Worm (Caenorhabditis elegans) whole organism, L1 larva: ENCODE measurements around the gene T23F2.5.

Source experiments
- C34B4.2 ChIP-seq: sonication (generic microtip); optimal IDR thresholded peaks from 2 replicates; lab custom pipeline; 2017; ENCODE audit warnings: mild to moderate bottlenecking, missing genetic modification characterization, missing compliant biosample characterization
- alr-1 ChIP-seq: fragments of 200-800 bp; sonication (Bioruptor generic); optimal IDR thresholded peaks from 2 replicates; lab custom pipeline; 2018; ENCODE audit warnings: borderline replicate concordance, mild to moderate bottlenecking, missing genetic modification characterization, missing compliant biosample characterization
- ceh-63 ChIP-seq: fragments of 200-800 bp; sonication (Bioruptor generic); optimal IDR thresholded peaks from 2 replicates; lab custom pipeline; 2018; ENCODE audit warnings: mild to moderate bottlenecking, missing genetic modification characterization, missing compliant biosample characterization
- ceh-8 ChIP-seq: fragments of 200-800 bp; sonication (Bioruptor generic); optimal IDR thresholded peaks from 2 replicates; lab custom pipeline; 2018; ENCODE audit warnings: mild to moderate bottlenecking, missing genetic modification characterization, moderate library complexity, missing compliant biosample characterization
- efl-3 ChIP-seq: fragments of 200-800 bp; sonication (Bioruptor generic); optimal IDR thresholded peaks from 2 replicates; lab custom pipeline; 2018; ENCODE audit warnings: mild to moderate bottlenecking, missing genetic modification characterization, missing compliant biosample characterization
- elt-3 ChIP-seq, 6 experiments: fragments of 150-350 bp in 1 of 6; sonication (generic microtip); optimal IDR thresholded peaks; 2 replicates each; lab custom pipeline; 2017 to 2018; ENCODE audit warnings: missing biosample characterization in 6 of 6, missing genetic modification characterization in 6 of 6, inconsistent platforms in 1 of 6
- fkh-10 ChIP-seq: sonication (generic microtip); optimal IDR thresholded peaks from 2 replicates; lab custom pipeline; 2017; ENCODE audit warnings: missing biosample characterization, missing genetic modification reagents, missing genetic modification characterization
- fkh-8 ChIP-seq: sonication (generic microtip); optimal IDR thresholded peaks from 2 replicates; lab custom pipeline; 2016; ENCODE audit warnings: mild to moderate bottlenecking, missing genetic modification characterization, missing compliant biosample characterization
- grh-1 ChIP-seq: fragments of 200-800 bp; sonication (Bioruptor generic); IDR thresholded peaks from 2 replicates; pipeline ENCODE4 v1.3.6; 2022; ENCODE audit warnings: missing genetic modification reagents, missing genetic modification characterization, missing compliant biosample characterization
- irx-1 ChIP-seq: sonication (generic microtip); optimal IDR thresholded peaks from 2 replicates; lab custom pipeline; 2016; ENCODE audit warnings: missing genetic modification characterization, missing compliant biosample characterization
- isw-1 ChIP-seq: fragments of 200-800 bp; sonication (Bioruptor generic); IDR thresholded peaks from 2 replicates; pipeline ENCODE4 v1.3.6; 2022; ENCODE audit warnings: missing genetic modification characterization, missing compliant biosample characterization
- jun-1 ChIP-seq: fragments of 150-350 bp; optimal IDR thresholded peaks from 2 replicates; lab custom pipeline; 2014; ENCODE audit warnings: missing biosample characterization, missing genetic modification reagents, missing genetic modification characterization
- lin-14 ChIP-seq: fragments of 200-800 bp; sonication (Bioruptor generic); optimal IDR thresholded peaks from 2 replicates; lab custom pipeline; 2018; ENCODE audit warnings: mild to moderate bottlenecking, missing genetic modification characterization, moderate library complexity, missing compliant biosample characterization
- lin-35 ChIP-seq, 2 experiments: fragments of 150-350 bp; optimal IDR thresholded peaks; 2 replicates each; lab custom pipeline; 2014; ENCODE audit warnings: missing biosample characterization in 2 of 2, missing genetic modification characterization in 2 of 2, missing genetic modification reagents in 2 of 2
- mab-9 ChIP-seq: fragments of 200-800 bp; sonication (Bioruptor generic); IDR thresholded peaks from 2 replicates; pipeline ENCODE4 v1.3.6; 2022; ENCODE audit warnings: missing genetic modification reagents, missing genetic modification characterization, missing compliant biosample characterization
- mdl-1 ChIP-seq, 2 experiments: fragments of 150-350 bp; optimal IDR thresholded peaks; 2 replicates each; lab custom pipeline; 2014 to 2017; ENCODE audit warnings: missing biosample characterization in 2 of 2, missing genetic modification characterization in 2 of 2, inconsistent platforms in 1 of 2
- mef-2 ChIP-seq: fragments of 150-350 bp; optimal IDR thresholded peaks from 2 replicates; lab custom pipeline; 2014; ENCODE audit warnings: missing biosample characterization, missing genetic modification characterization
- mep-1 ChIP-seq: fragments of 150-350 bp; optimal IDR thresholded peaks from 2 replicates; lab custom pipeline; 2014; ENCODE audit warnings: missing biosample characterization, missing genetic modification characterization
- nhr-12 ChIP-seq: sonication (generic microtip); optimal IDR thresholded peaks from 2 replicates; lab custom pipeline; 2017; ENCODE audit warnings: missing biosample characterization, missing genetic modification characterization
- nhr-28 ChIP-seq: fragments of 150-350 bp; optimal IDR thresholded peaks from 2 replicates; lab custom pipeline; 2014; ENCODE audit warnings: missing biosample characterization, missing genetic modification characterization
- nhr-47 ChIP-seq: sonication (generic microtip); optimal IDR thresholded peaks from 2 replicates; lab custom pipeline; 2016; ENCODE audit warnings: mild to moderate bottlenecking, missing genetic modification characterization, moderate library complexity, missing compliant biosample characterization
- nhr-71 ChIP-seq: sonication (generic microtip); optimal IDR thresholded peaks from 2 replicates; lab custom pipeline; 2016; ENCODE audit warnings: mild to moderate bottlenecking, missing genetic modification characterization, moderate library complexity, missing compliant biosample characterization
- nhr-76 ChIP-seq: sonication (generic microtip); optimal IDR thresholded peaks from 2 replicates; lab custom pipeline; 2017; ENCODE audit warnings: missing biosample characterization, missing genetic modification characterization
- nhr-77 ChIP-seq: fragments of 150-350 bp; optimal IDR thresholded peaks from 2 replicates; lab custom pipeline; 2014; ENCODE audit warnings: missing biosample characterization, missing genetic modification characterization
- nhr-90 ChIP-seq: sonication (generic microtip); optimal IDR thresholded peaks from 2 replicates; lab custom pipeline; 2016; ENCODE audit warnings: mild to moderate bottlenecking, missing genetic modification characterization, missing compliant biosample characterization; ENCODE audit not compliant: poor library complexity
- pag-3 ChIP-seq: sonication (generic microtip); optimal IDR thresholded peaks from 2 replicates; lab custom pipeline; 2017; ENCODE audit warnings: missing genetic modification characterization, mild to moderate bottlenecking, missing compliant biosample characterization, antibody characterized with exemption, borderline replicate concordance; ENCODE audit not compliant: insufficient read depth
- rnt-1 ChIP-seq: sonication (generic microtip); optimal IDR thresholded peaks from 2 replicates; lab custom pipeline; 2016; ENCODE audit warnings: mild to moderate bottlenecking, missing genetic modification characterization, moderate library complexity, missing compliant biosample characterization
- skn-1 ChIP-seq: fragments of 150-350 bp; optimal IDR thresholded peaks from 2 replicates; lab custom pipeline; 2014; ENCODE audit warnings: missing biosample characterization, missing genetic modification characterization
- snpc-4 ChIP-seq: fragments of 150-350 bp; optimal IDR thresholded peaks from 2 replicates; lab custom pipeline; 2014; ENCODE audit warnings: missing biosample characterization, missing genetic modification characterization
- sox-4 ChIP-seq: sonication (generic microtip); optimal IDR thresholded peaks from 2 replicates; lab custom pipeline; 2016; ENCODE audit warnings: missing genetic modification characterization, missing compliant biosample characterization
- swsn-7 ChIP-seq: sonication (generic microtip); optimal IDR thresholded peaks from 2 replicates; lab custom pipeline; 2016; ENCODE audit warnings: missing genetic modification characterization, missing compliant biosample characterization
- tbx-2 ChIP-seq: sonication (generic microtip); optimal IDR thresholded peaks from 2 replicates; lab custom pipeline; 2016; ENCODE audit warnings: missing genetic modification characterization, missing compliant biosample characterization
- unc-98 ChIP-seq: fragments of 200-800 bp; sonication (Bioruptor generic); IDR thresholded peaks from 2 replicates; pipeline ENCODE4 v1.3.6; 2022; ENCODE audit warnings: missing genetic modification characterization, missing compliant biosample characterization
- zag-1 ChIP-seq: fragments of 150-350 bp; optimal IDR thresholded peaks from 2 replicates; lab custom pipeline; 2014; ENCODE audit warnings: missing biosample characterization, missing genetic modification characterization

The T23F2.5 gene

DNA sequence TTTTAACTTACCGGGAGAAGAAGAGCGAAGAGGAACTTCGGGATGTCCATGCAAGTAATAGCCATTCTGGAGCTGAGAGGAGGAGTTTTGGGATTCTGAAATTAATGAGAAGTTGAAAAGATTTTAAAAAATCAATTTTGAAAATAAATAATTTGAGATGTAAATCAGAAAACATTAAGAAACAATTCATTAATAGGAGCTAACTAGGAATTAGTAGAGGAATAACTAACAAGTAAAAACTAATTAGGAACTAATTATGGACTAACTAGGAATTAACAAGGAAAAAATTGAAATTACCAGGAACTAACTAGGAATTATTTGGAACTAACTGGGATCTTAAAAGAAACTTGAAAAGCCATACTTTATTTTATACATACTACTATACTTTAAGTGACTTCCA lies 2.0 kb downstream of the T23F2.5 start, which contains the start of gene T23F2.4:
T23F2.4 (minus strand) TSS at position 101 of the 400 bp plus-strand sequence.
- no peak for TF ChIP-seq nhr-76 (tag; lab: Kevin White, UChicago)
- TF ChIP-seq fkh-8: no peak
- no peak for TF ChIP-seq grh-1
- TF ChIP-seq nhr-90 (tag; lab: Kevin White, UChicago): no peak

DNA sequence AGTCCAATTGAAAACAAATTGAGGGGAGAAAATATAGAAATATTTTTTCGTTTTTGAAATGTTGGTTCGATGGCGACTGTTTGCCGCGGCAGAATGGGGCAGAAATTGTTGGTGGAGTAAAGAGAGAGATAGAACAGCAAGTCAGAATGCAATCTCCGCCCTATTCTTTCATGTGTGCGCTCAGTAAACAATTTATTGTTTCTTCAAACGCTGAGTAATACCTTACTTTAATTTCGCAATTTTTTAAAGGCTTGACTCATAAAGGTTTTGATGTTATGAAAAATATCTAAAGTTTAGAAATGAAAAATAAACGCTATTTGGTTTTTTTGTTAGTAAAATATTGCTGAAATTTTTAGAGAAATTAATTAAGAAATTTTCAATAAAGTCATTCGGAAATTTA lies 2.6 kb downstream of the T23F2.5 start:
- TF ChIP-seq efl-3 (GFP tag; lab: Kevin White, UChicago): no peak
- peak; percentile 7 for TF ChIP-seq skn-1 (tag; lab: Kevin White, UChicago)
- TF ChIP-seq mep-1: peak; percentile 8

DNA sequence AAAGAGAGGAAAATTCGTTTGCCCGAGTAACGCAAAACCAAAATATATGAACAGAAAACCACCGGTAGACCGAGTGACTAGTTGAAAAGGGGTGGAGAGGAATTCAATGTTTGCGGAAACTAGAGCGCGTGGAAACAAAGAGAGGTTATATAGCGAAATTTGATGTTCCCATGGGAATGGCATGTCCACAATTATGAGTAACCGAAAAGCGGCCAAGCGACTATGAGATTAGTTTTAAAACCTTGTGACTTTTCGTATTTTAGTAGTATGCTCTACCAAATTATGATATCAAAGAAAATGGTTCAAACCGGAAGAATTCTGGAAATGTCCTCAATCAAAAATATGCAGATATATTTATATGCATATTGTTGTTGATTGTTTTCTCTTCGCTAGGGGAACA lies 4.3 kb downstream of the T23F2.5 start:
- TF ChIP-seq isw-1 (GFP tag; lab: Robert Waterston, UW): no peak
- TF ChIP-seq swsn-7 (tag; lab: Kevin White, UChicago): peak; percentile 9
- no peak for TF ChIP-seq irx-1
- TF ChIP-seq nhr-47 (tag; lab: Kevin White, UChicago): peak; percentile 7
- TF ChIP-seq fkh-8: peak; percentile 89
- peak; percentile 48 for TF ChIP-seq nhr-71 (tag; lab: Kevin White, UChicago)
- peak; percentile 2 for TF ChIP-seq tbx-2
- TF ChIP-seq nhr-77 (tag; lab: Kevin White, UChicago): peak; percentile 4
- peak; percentile 60 for TF ChIP-seq lin-14 (GFP tag; lab: Kevin White, UChicago)

DNA sequence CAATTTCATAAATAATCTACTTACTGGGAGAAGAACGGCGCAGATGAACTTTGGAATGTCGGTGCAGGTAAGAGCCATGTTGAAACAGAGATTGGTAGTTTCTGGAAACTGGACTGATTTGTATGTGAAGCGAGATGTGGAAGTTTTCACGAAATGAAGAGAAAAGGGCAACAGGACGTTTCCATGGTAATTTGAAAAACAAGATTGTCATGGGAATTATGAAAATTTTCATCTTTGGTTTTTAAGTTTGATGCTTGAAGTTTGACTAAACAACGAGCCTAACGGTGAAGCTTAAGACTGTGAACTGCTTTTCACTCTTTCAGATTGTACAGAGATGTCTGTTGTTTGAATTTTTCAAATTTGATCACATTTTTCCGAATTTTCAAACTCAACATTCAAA lies 4.7 kb downstream of the T23F2.5 start, which contains the start of gene T23F2.3:
T23F2.3 (minus strand) TSS at position 101 of the 400 bp plus-strand sequence.
- TF ChIP-seq C34B4.2: no peak
- TF ChIP-seq zag-1 (tag; lab: Kevin White, UChicago): no peak
- no peak for TF ChIP-seq jun-1 (tag; lab: Kevin White, UChicago)
- no peak for TF ChIP-seq mef-2 (tag; lab: Kevin White, UChicago)
- no peak for TF ChIP-seq mdl-1 (tag; optimal IDR thresholded peaks at IDR 0.05; lab: Kevin White, UChicago)
- TF ChIP-seq swsn-7 (tag; lab: Kevin White, UChicago): no peak
- TF ChIP-seq nhr-12 (tag; lab: Kevin White, UChicago): no peak
- no peak for TF ChIP-seq mab-9
- no peak for TF ChIP-seq nhr-47 (tag; lab: Kevin White, UChicago)
- TF ChIP-seq fkh-10 (GFP tag; lab: Kevin White, UChicago): no peak
- no peak for TF ChIP-seq mep-1
- TF ChIP-seq pag-3 (tag; lab: Kevin White, UChicago): no peak
- TF ChIP-seq ceh-63: no peak
- no peak for TF ChIP-seq lin-35 (GFP tag; optimal IDR thresholded peaks at IDR 0.05; lab: Kevin White, UChicago)
- no peak for TF ChIP-seq grh-1

DNA sequence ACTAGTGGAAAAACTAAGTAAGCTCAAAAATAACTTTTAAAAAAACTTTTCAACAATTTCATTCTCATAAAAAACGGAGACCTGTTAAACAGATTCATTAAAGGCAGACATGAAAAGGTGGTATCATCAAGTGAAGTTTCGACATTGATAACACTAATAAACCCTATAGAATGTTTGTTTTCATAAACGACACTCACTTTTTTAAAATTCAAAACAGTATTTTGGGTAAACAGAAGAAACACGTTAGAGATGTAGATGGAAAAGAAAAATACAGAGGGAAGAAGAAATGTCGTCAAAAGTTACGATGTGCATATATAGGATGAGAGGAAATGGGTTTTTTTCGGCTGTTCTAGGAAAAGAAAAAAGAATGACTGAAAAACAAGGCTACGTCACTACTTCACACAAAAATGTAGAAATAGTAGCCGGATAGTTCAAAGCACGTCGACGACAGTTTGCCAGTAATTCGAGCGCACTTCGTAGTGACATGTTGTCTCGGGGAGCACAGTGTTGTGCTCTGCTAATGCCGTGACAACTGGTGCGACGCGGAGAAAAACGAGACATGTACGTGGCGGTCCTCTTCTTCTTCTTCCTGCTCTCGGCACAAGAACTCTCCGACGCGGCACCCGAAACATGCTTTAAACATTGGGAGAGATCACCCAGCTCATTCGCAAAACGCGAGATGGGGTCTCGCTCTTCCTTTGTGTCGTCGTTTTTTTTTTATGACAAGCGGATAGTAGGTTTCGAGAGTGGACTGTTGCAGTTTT lies 7.7 kb downstream of the T23F2.5 start:
- TF ChIP-seq sox-4 (tag; lab: Kevin White, UChicago) (no peak), nhr-71 (tag; lab: Kevin White, UChicago) (peak; percentile 17), rnt-1 (tag; lab: Kevin White, UChicago) (peak; percentile 24), lin-14 (GFP tag; lab: Kevin White, UChicago) (peak; percentile 43), mab-9 (no peak), ceh-8 (no peak), snpc-4 (tag; lab: Kevin White, UChicago) (no peak), nhr-28 (no peak)

DNA sequence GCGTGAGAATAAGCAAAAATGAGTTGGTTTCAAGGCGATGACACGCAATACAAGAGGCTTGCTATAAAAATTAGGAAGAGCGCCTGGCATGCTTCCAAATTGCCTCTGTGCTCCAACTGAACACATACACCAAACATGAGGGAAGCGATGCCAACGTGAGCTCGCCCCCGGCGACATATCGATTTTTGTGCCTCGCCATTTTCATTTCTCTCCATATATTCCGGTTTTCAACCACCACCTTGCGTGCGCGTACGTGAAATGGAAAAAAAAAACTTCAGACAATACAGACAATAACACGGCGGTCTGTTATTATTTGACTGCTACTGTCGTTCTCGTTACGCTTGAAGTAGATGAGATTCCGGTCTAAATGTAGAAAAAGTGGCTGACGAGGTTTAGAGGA lies 9.0 kb downstream of the T23F2.5 start:
- no peak for TF ChIP-seq sox-4 (tag; lab: Kevin White, UChicago)
- no peak for TF ChIP-seq alr-1 (tag; lab: Kevin White, UChicago)
- TF ChIP-seq swsn-7 (tag; lab: Kevin White, UChicago): no peak
- no peak for TF ChIP-seq unc-98 (GFP tag; lab: Robert Waterston, UW)
- TF ChIP-seq elt-3 (tag; optimal IDR thresholded peaks at IDR 0.05; lab: Kevin White, UChicago): no peak
- TF ChIP-seq, all 84 proteins: peak for 0
